Worm (Caenorhabditis elegans) whole organism, midembryonic: Measurements from ENCODE around the gene C01C4.2.

Experiments used
- T22C8.4 ChIP-seq: fragments of 200-800 bp; sonication (Bioruptor generic); IDR thresholded peaks from 2 replicates; pipeline ENCODE4 v1.3.6; 2022; ENCODE audit warnings: missing genetic modification characterization, missing compliant biosample characterization
- cog-1 ChIP-seq: sonication (generic microtip); optimal IDR thresholded peaks from 2 replicates; lab custom pipeline; 2016; ENCODE audit warnings: missing genetic modification characterization, missing compliant biosample characterization
- flt-1 ChIP-seq: fragments of 200-800 bp; sonication (Bioruptor generic); IDR thresholded peaks from 2 replicates; pipeline ENCODE4 v1.3.6; 2022; ENCODE audit warnings: missing genetic modification characterization, missing compliant biosample characterization
- klf-2 ChIP-seq: fragments of 200-800 bp; sonication (Bioruptor generic); conservative IDR thresholded peaks from 2 replicates; pipeline ENCODE4 v1.3.6; 2022; ENCODE audit warnings: missing genetic modification reagents, missing genetic modification characterization, missing compliant biosample characterization
- med-1 ChIP-seq: sonication (generic microtip); optimal IDR thresholded peaks from 2 replicates; lab custom pipeline; 2017; ENCODE audit warnings: missing genetic modification characterization, mild to moderate bottlenecking, missing compliant biosample characterization, antibody characterized with exemption, missing genetic modification reagents; ENCODE audit not compliant: insufficient read depth
- ref-1 ChIP-seq: fragments of 200-800 bp; sonication (Bioruptor generic); conservative IDR thresholded peaks from 2 replicates; pipeline ENCODE4 v1.3.6; 2022; ENCODE audit warnings: missing genetic modification reagents, missing genetic modification characterization, missing compliant biosample characterization
- tab-1 ChIP-seq: fragments of 200-800 bp; sonication (Bioruptor generic); IDR thresholded peaks from 2 replicates; pipeline ENCODE4 v1.3.6; 2022; ENCODE audit warnings: missing genetic modification characterization, missing compliant biosample characterization
- ztf-23 ChIP-seq: fragments of 200-800 bp; sonication (Bioruptor generic); IDR thresholded peaks from 2 replicates; pipeline ENCODE4 v1.3.6; 2022; ENCODE audit warnings: missing genetic modification reagents, missing genetic modification characterization, missing compliant biosample characterization
- ztf-29 ChIP-seq: fragments of 200-800 bp; sonication (Bioruptor generic); IDR thresholded peaks from 2 replicates; pipeline ENCODE4 v1.3.6; 2022; ENCODE audit warnings: missing genetic modification reagents, missing genetic modification characterization, missing compliant biosample characterization

C01C4.2 gene

DNA sequence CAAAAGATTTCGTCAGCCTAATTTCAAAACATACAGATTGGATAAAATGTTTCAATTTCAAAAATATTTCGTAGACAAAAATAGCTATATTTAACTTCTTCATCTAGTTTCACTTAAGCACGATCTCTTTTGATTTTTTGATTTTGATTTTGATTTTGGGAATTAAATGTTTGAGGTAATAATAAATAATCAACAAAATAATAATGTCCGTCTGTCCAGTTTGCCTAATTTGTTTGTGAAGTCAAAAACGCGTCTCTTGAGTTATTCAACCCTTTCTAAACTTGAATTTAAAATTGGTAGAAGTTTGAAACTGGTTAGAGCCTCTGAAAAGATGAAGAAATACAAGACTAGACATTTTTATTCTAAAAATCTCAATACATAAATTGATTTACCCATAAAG lies 25.1 kb upstream of the C01C4.2 start:
- TF ChIP-seq flt-1 (GFP tag; lab: Robert Waterston, UW) (no peak), cog-1 (tag; lab: Kevin White, UChicago) (no peak), ztf-29 (GFP tag; lab: Robert Waterston, UW) (no peak), ref-1 (GFP tag; lab: Robert Waterston, UW) (no peak), T22C8.4 (GFP tag; lab: Robert Waterston, UW) (no peak), klf-2 (GFP tag; lab: Robert Waterston, UW) (no peak), tab-1 (GFP tag; lab: Robert Waterston, UW) (no peak), med-1 (GFP tag; lab: Kevin White, UChicago) (no peak), ztf-23 (GFP tag; lab: Robert Waterston, UW) (no peak)

DNA sequence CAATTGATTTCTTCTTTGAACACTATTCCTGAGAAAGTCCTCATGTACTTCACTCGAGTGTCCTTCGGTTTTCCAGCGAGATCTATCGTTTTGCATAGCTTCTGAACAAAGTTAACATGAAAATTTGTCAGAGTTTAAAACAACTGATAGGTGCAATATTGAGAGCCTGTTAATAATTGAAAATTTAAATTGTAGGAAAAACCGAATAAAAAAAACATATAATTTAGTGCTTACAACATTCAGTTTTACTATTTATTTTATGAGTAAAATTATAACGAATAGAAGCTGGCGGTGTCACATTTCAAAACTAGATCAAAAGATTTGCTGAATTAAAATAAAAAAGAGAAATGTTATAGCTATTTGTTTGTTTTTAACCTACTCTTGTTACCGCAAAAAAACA lies 21.8 kb upstream of the C01C4.2 start, which contains the start of gene C02F12.8:
TSS of gene C02F12.8 (minus strand) at position 101 of the 400 bp plus-strand sequence.
- TF ChIP-seq tab-1 (GFP tag; lab: Robert Waterston, UW) (no peak), klf-2 (GFP tag; lab: Robert Waterston, UW) (no peak), ztf-29 (GFP tag; lab: Robert Waterston, UW) (no peak), cog-1 (tag; lab: Kevin White, UChicago) (no peak), med-1 (GFP tag; lab: Kevin White, UChicago) (no peak), T22C8.4 (GFP tag; lab: Robert Waterston, UW) (no peak), ztf-23 (GFP tag; lab: Robert Waterston, UW) (no peak), flt-1 (GFP tag; lab: Robert Waterston, UW) (no peak), ref-1 (GFP tag; lab: Robert Waterston, UW) (no peak)

DNA sequence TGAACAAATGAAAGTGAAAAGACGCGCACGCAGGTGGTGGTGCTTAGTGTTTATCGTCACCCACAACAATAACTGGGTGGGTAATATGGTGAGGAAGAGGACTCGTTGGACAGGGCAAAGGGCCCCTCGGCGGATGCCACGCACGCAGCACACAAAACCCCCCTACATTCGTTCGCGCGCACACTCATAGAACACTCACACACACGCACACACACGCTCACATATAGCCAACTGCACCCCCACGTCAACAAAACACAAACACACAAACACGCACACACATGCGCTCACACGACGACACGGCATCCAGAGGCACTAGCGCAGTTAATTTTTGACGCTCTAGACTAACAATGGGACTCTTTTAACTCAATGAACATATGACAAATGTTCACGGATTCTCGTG lies 20.7 kb upstream of the C01C4.2 start:
- TF ChIP-seq cog-1 (tag; lab: Kevin White, UChicago) (no peak), tab-1 (GFP tag; lab: Robert Waterston, UW) (0 out of 2 replicates have a peak, but pooled peaks have one; percentile 31), flt-1 (GFP tag; lab: Robert Waterston, UW) (peak; percentile 70; the same call in 1 of the 2 replicates), med-1 (GFP tag; lab: Kevin White, UChicago) (no peak), ztf-23 (GFP tag; lab: Robert Waterston, UW) (0 out of 2 replicates have a peak, but pooled peaks have one; percentile 13)

DNA sequence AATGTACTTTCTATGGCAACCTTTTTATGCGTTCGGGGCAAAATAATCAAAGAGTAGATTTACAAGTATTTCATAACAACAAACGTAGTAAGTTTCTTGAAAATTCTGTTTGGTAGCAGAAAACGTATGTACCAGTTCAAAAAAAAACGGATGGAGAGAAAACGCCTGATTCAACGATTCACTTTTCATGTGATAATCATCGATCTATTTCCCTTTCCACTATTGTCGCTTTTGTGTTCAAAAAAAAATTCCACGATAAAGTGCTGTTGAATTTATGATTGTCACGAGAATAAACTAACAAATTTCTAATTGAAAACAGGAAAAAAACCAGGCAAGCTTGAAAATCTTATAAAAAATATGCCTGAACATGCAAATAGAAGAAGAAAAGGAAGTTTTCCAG lies 19.1 kb upstream of the C01C4.2 start:
- TF ChIP-seq ztf-23 (GFP tag; lab: Robert Waterston, UW) (no peak), tab-1 (GFP tag; lab: Robert Waterston, UW) (no peak), cog-1 (tag; lab: Kevin White, UChicago) (no peak), flt-1 (GFP tag; lab: Robert Waterston, UW) (no peak), med-1 (GFP tag; lab: Kevin White, UChicago) (no peak), ref-1 (GFP tag; lab: Robert Waterston, UW) (no peak), klf-2 (GFP tag; lab: Robert Waterston, UW) (no peak)

DNA sequence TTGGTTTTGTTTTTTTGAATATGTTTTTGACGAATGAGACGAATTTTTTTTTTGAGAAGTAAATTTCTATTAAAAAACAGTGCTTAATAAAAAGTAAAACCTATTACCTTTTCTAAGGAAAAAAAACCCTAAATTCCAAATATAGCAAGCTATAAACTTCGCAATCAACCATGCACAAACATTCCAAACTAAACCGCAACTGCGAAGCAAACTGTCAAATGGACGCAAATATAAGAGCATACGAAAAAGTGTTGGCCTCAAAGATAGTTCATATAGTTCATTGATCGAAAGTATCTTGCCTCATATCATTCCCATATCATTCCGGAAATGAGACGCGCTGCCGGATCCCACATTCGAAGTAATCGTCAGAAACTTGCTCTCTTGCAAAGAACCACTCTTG lies 18.3 kb upstream of the C01C4.2 start, which contains the start of gene C01C4.3:
TSS of gene C01C4.3 (plus strand) at position 301 of the 400 bp plus-strand sequence.
- TF ChIP-seq cog-1 (tag; lab: Kevin White, UChicago) (no peak), T22C8.4 (GFP tag; lab: Robert Waterston, UW) (no peak), ztf-29 (GFP tag; lab: Robert Waterston, UW) (no peak), ztf-23 (GFP tag; lab: Robert Waterston, UW) (no peak), tab-1 (GFP tag; lab: Robert Waterston, UW) (no peak), klf-2 (GFP tag; lab: Robert Waterston, UW) (no peak), ref-1 (GFP tag; lab: Robert Waterston, UW) (no peak), flt-1 (GFP tag; lab: Robert Waterston, UW) (no peak), med-1 (GFP tag; lab: Kevin White, UChicago) (no peak)

DNA sequence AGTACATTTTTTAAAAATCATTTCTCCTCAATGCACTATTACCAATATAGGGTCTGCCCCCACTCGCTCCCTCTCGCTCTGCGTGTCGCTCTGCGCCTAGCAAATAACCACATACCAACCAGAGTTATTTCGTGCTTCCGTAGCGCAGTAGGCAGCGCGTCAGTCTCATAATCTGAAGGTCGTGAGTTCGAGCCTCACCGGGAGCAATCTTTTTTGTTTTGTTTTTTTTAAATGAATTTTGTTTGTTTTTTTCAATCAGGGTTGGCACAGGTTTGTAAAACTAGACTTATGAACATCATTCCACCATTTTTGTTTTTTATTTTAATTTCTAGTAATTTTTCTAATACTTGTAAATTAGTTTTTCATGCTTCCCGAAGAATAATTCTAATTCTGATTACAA lies 17.3 kb upstream of the C01C4.2 start:
- peak; percentile 88 for TF ChIP-seq ztf-29 (GFP tag; lab: Robert Waterston, UW)
- peak; percentile 94 for TF ChIP-seq tab-1 (GFP tag; lab: Robert Waterston, UW)
- peak; percentile 91 for TF ChIP-seq ztf-23 (GFP tag; lab: Robert Waterston, UW)
- peak; percentile 90 for TF ChIP-seq cog-1 (tag; lab: Kevin White, UChicago)
- TF ChIP-seq ref-1 (GFP tag; lab: Robert Waterston, UW) = peak; percentile 87
- TF ChIP-seq flt-1 (GFP tag; lab: Robert Waterston, UW) = peak; percentile 96
- peak; percentile 92 for TF ChIP-seq klf-2 (GFP tag; lab: Robert Waterston, UW)
- TF ChIP-seq T22C8.4 (GFP tag; lab: Robert Waterston, UW) = peak; percentile 89
- peak; percentile 62 for TF ChIP-seq med-1 (GFP tag; lab: Kevin White, UChicago)

DNA sequence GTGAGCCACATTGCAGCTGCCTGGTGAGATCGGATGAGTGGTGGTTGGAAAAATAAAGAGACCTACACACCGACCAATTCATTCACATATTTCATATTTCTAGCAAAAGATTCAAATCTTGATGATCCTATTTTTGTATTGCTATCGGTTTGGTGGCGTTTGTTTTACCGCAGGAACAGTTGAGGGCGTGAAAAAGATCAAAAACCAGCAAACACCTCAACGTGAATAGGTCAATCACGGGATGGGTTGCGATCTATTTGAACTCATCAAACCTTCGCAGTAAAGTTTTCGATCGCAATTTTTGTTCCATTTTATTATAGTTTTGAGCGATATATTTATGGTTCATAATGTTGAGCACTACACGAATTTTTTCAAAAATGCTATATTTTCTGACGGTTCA lies 13.0 kb upstream of the C01C4.2 start:
- TF ChIP-seq ztf-29 (GFP tag; lab: Robert Waterston, UW) = no peak
- TF ChIP-seq ref-1 (GFP tag; lab: Robert Waterston, UW) = no peak
- TF ChIP-seq med-1 (GFP tag; lab: Kevin White, UChicago) = no peak
- no peak for TF ChIP-seq cog-1 (tag; lab: Kevin White, UChicago)
- no peak for TF ChIP-seq T22C8.4 (GFP tag; lab: Robert Waterston, UW)
- no peak for TF ChIP-seq ztf-23 (GFP tag; lab: Robert Waterston, UW)

DNA sequence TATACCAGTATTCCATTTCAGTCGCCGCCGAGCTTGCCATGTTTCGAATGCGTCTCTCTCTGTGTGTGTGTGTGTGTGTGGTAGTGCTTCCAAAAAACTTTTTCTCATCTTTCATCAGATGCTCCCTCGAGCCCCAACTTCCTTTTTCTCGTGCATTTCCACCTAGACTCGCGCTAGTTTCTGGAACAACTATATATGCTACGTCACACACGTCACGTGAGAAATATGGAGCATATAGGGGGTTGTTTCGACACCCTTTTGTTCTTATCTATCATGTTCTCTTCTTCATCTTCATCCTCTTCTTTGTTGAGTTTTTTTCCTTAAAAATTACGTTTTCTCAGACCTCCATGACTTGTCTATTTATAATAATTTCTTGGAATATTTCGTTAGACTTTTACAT lies 9.6 kb upstream of the C01C4.2 start:
- TF ChIP-seq klf-2 (GFP tag; lab: Robert Waterston, UW) (no peak), T22C8.4 (GFP tag; lab: Robert Waterston, UW) (no peak), ref-1 (GFP tag; lab: Robert Waterston, UW) (no peak), med-1 (GFP tag; lab: Kevin White, UChicago) (no peak)

DNA sequence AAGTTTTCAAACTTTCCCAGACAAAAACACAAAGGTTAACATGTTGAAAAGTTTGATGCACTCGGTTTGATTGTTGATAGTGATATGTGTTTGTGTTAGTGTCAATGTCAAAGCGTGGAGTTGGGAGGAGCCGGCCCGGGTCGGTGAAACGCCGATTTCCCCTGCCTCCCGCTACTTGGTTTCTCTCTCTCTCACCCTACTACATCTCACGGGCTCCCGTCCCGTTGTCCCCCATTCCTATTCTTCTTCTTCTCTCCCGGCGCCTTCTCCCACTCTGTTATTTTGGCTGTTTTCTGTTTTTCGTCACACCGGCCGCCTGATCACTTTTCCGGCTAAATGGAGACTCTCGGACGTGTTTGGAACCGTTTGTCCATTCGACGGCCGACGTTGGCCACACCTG lies 8.6 kb upstream of the C01C4.2 start:
- TF ChIP-seq ref-1 (GFP tag; lab: Robert Waterston, UW) (no peak), cog-1 (tag; lab: Kevin White, UChicago) (no peak), T22C8.4 (GFP tag; lab: Robert Waterston, UW) (no peak), klf-2 (GFP tag; lab: Robert Waterston, UW) (no peak), tab-1 (GFP tag; lab: Robert Waterston, UW) (no peak), ztf-29 (GFP tag; lab: Robert Waterston, UW) (no peak), ztf-23 (GFP tag; lab: Robert Waterston, UW) (no peak), med-1 (GFP tag; lab: Kevin White, UChicago) (no peak), flt-1 (GFP tag; lab: Robert Waterston, UW) (no peak)
